Worm (Caenorhabditis elegans) whole organism, early embryonic: ENCODE data around the gene C53A5.17.

ENCODE experiments used
- aly-1 ChIP-seq: sonication (generic microtip); optimal IDR thresholded peaks from 2 replicates; lab custom pipeline; 2016; ENCODE audit warnings: missing genetic modification characterization, missing compliant biosample characterization
- ama-1 ChIP-seq: fragments of 150-350 bp; optimal IDR thresholded peaks from 2 replicates; lab custom pipeline; 2014
- hmbx-1 ChIP-seq: sonication (generic microtip); optimal IDR thresholded peaks from 2 replicates; lab custom pipeline; 2016; ENCODE audit warnings: mild to moderate bottlenecking, missing genetic modification characterization, missing compliant biosample characterization
- hnd-1 ChIP-seq: sonication (generic microtip); optimal IDR thresholded peaks from 2 replicates; lab custom pipeline; 2016; ENCODE audit warnings: missing genetic modification characterization, missing compliant biosample characterization
- tbx-11 ChIP-seq: fragments of 200-800 bp; sonication (Bioruptor generic); IDR thresholded peaks from 2 replicates; pipeline ENCODE4 v1.3.6; 2022; ENCODE audit warnings: missing genetic modification characterization, missing compliant biosample characterization
- tbx-37 ChIP-seq: fragments of 200-800 bp; sonication (Bioruptor generic); conservative IDR thresholded peaks from 2 replicates; pipeline ENCODE4 v1.3.6; 2022; ENCODE audit warnings: missing genetic modification reagents, missing genetic modification characterization, missing compliant biosample characterization
- tra-4 ChIP-seq: sonication (generic microtip); optimal IDR thresholded peaks from 2 replicates; lab custom pipeline; 2017; ENCODE audit warnings: missing genetic modification characterization, missing compliant biosample characterization

DNA sequence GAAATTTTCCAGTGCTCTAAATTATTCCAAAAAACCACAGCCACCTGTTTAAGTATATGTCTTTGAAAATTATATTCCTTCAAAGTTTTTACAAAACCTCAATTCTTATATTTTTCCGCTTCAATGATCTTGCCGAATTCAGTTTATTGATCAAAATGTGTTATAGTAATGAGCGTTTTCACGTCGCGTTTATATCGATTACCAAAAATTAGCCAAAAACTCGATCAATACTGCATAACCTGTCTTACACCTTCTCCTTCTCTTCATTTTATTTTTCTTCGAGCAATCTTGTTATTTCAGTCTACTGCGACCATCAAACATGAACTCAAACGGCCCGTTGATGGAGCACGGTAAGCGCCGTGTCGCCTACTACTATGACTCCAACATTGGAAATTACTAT is 4.2 kb upstream of the C53A5.17 start, which contains the start of gene hda-1:
- TF ChIP-seq tbx-37 (GFP tag; lab: Robert Waterston, UW) (no peak), hnd-1 (tag; lab: Kevin White, UChicago) (no peak), ama-1 (lab: Kevin White, UChicago) (no peak), tra-4 (tag; lab: Kevin White, UChicago) (no peak), hmbx-1 (tag; lab: Kevin White, UChicago) (no peak), aly-1 (tag; lab: Kevin White, UChicago) (no peak), tbx-11 (no peak)
